Worm (Caenorhabditis elegans) whole organism, L1 larva: ENCODE measurements around the gene M01F1.9.

ENCODE experiments used
- C04F5.9 ChIP-seq: sonication (generic microtip); optimal IDR thresholded peaks from 2 replicates; lab custom pipeline; 2016; ENCODE audit warnings: missing genetic modification characterization, missing compliant biosample characterization
- C16A3.4 ChIP-seq: fragments of 150-350 bp; optimal IDR thresholded peaks from 2 replicates; lab custom pipeline; 2014; ENCODE audit warnings: missing biosample characterization, missing genetic modification characterization
- C34B4.2 ChIP-seq: sonication (generic microtip); optimal IDR thresholded peaks from 2 replicates; lab custom pipeline; 2017; ENCODE audit warnings: mild to moderate bottlenecking, missing genetic modification characterization, missing compliant biosample characterization
- aha-1 ChIP-seq: fragments of 150-350 bp; optimal IDR thresholded peaks from 2 replicates; lab custom pipeline; 2014; ENCODE audit warnings: missing biosample characterization, missing genetic modification characterization
- ama-1 ChIP-seq: fragments of 150-350 bp; optimal IDR thresholded peaks from 2 replicates; lab custom pipeline; 2014
- blmp-1 ChIP-seq: fragments of 150-350 bp; optimal IDR thresholded peaks from 2 replicates; lab custom pipeline; 2014; ENCODE audit warnings: missing biosample characterization, missing genetic modification characterization
- ceh-63 ChIP-seq: fragments of 200-800 bp; sonication (Bioruptor generic); optimal IDR thresholded peaks from 2 replicates; lab custom pipeline; 2018; ENCODE audit warnings: mild to moderate bottlenecking, missing genetic modification characterization, missing compliant biosample characterization
- ceh-82 ChIP-seq, 3 experiments: fragments of 150-350 bp in 1 of 3; sonication (generic microtip) in 2 of 3; optimal IDR thresholded peaks; 2 replicates each; lab custom pipeline; 2014 to 2017; ENCODE audit warnings: missing biosample characterization in 3 of 3, missing genetic modification characterization in 3 of 3
- ceh-88 ChIP-seq: fragments of 200-800 bp; sonication (Bioruptor generic); IDR thresholded peaks from 2 replicates; pipeline ENCODE4 v1.3.6; 2022; ENCODE audit warnings: missing genetic modification characterization, missing compliant biosample characterization
- ceh-90 ChIP-seq: sonication (generic microtip); optimal IDR thresholded peaks from 2 replicates; lab custom pipeline; 2016; ENCODE audit warnings: missing genetic modification characterization, missing compliant biosample characterization
- dsc-1 ChIP-seq: sonication (generic microtip); optimal IDR thresholded peaks from 2 replicates; lab custom pipeline; 2016; ENCODE audit warnings: mild to moderate bottlenecking, missing genetic modification characterization, missing compliant biosample characterization
- efl-1 ChIP-seq, 4 experiments: fragments of 150-350 bp; optimal IDR thresholded peaks in 3 of 4; peaks in 1 of 4; 1 replicate in 1 of 4; 2 replicates in 3 of 4; lab custom pipeline; 2014; ENCODE audit warnings: missing biosample characterization in 2 of 4, missing genetic modification characterization in 2 of 4, missing genetic modification reagents in 2 of 4
- efl-3 ChIP-seq: fragments of 200-800 bp; sonication (Bioruptor generic); optimal IDR thresholded peaks from 2 replicates; lab custom pipeline; 2018; ENCODE audit warnings: mild to moderate bottlenecking, missing genetic modification characterization, missing compliant biosample characterization
- egl-13 ChIP-seq: sonication (generic microtip); optimal IDR thresholded peaks from 2 replicates; lab custom pipeline; 2016; ENCODE audit warnings: missing genotype, missing genetic modification reagents, missing genetic modification characterization, missing compliant biosample characterization
- egl-27 ChIP-seq, 2 experiments: fragments of 150-350 bp in 1 of 2; sonication (generic microtip); optimal IDR thresholded peaks; 3 replicates each; lab custom pipeline; 2017 to 2018; ENCODE audit warnings: missing biosample characterization in 2 of 2, missing genetic modification characterization in 2 of 2, missing genetic modification reagents in 2 of 2
- elt-3 ChIP-seq, 6 experiments: fragments of 150-350 bp in 1 of 6; sonication (generic microtip); optimal IDR thresholded peaks; 2 replicates each; lab custom pipeline; 2017 to 2018; ENCODE audit warnings: missing biosample characterization in 6 of 6, missing genetic modification characterization in 6 of 6, inconsistent platforms in 1 of 6
- fkh-10 ChIP-seq: sonication (generic microtip); optimal IDR thresholded peaks from 2 replicates; lab custom pipeline; 2017; ENCODE audit warnings: missing biosample characterization, missing genetic modification reagents, missing genetic modification characterization
- fkh-4 ChIP-seq: sonication (generic microtip); optimal IDR thresholded peaks from 2 replicates; lab custom pipeline; 2016; ENCODE audit warnings: missing compliant biosample characterization, missing genetic modification characterization, borderline replicate concordance
- fkh-8 ChIP-seq: sonication (generic microtip); optimal IDR thresholded peaks from 2 replicates; lab custom pipeline; 2016; ENCODE audit warnings: mild to moderate bottlenecking, missing genetic modification characterization, missing compliant biosample characterization
- fos-1 ChIP-seq: fragments of 150-350 bp; optimal IDR thresholded peaks from 2 replicates; lab custom pipeline; 2014; ENCODE audit warnings: missing biosample characterization, missing genetic modification characterization
- grh-1 ChIP-seq: fragments of 200-800 bp; sonication (Bioruptor generic); IDR thresholded peaks from 2 replicates; pipeline ENCODE4 v1.3.6; 2022; ENCODE audit warnings: missing genetic modification reagents, missing genetic modification characterization, missing compliant biosample characterization
- hlh-17 ChIP-seq: fragments of 200-800 bp; sonication (Bioruptor generic); optimal IDR thresholded peaks from 2 replicates; lab custom pipeline; 2018; ENCODE audit warnings: missing genetic modification characterization, mild to moderate bottlenecking, missing compliant biosample characterization, moderate library complexity, borderline replicate concordance
- hlh-4 ChIP-seq: sonication (generic microtip); optimal IDR thresholded peaks from 2 replicates; lab custom pipeline; 2016; ENCODE audit warnings: mild to moderate bottlenecking, missing genetic modification characterization, missing compliant biosample characterization
- isw-1 ChIP-seq: fragments of 200-800 bp; sonication (Bioruptor generic); IDR thresholded peaks from 2 replicates; pipeline ENCODE4 v1.3.6; 2022; ENCODE audit warnings: missing genetic modification characterization, missing compliant biosample characterization
- lin-13 ChIP-seq: fragments of 150-350 bp; optimal IDR thresholded peaks from 2 replicates; lab custom pipeline; 2014; ENCODE audit warnings: missing biosample characterization, missing genetic modification reagents, missing genetic modification characterization
- lin-14 ChIP-seq: fragments of 200-800 bp; sonication (Bioruptor generic); optimal IDR thresholded peaks from 2 replicates; lab custom pipeline; 2018; ENCODE audit warnings: mild to moderate bottlenecking, missing genetic modification characterization, moderate library complexity, missing compliant biosample characterization
- lin-15B ChIP-seq: fragments of 150-350 bp; sonication (generic microtip); optimal IDR thresholded peaks from 3 replicates; lab custom pipeline; 2014; ENCODE audit warnings: missing biosample characterization, missing genetic modification characterization
- lin-35 ChIP-seq, 2 experiments: fragments of 150-350 bp; optimal IDR thresholded peaks; 2 replicates each; lab custom pipeline; 2014; ENCODE audit warnings: missing biosample characterization in 2 of 2, missing genetic modification characterization in 2 of 2, missing genetic modification reagents in 2 of 2
- lin-39 ChIP-seq: fragments of 150-350 bp; optimal IDR thresholded peaks from 2 replicates; lab custom pipeline; 2014; ENCODE audit warnings: missing biosample characterization, missing genetic modification reagents, missing genetic modification characterization
- lsy-2 ChIP-seq, 2 experiments: fragments of 150-350 bp; optimal IDR thresholded peaks; 2 replicates each; lab custom pipeline; 2014; ENCODE audit warnings: missing biosample characterization in 2 of 2, missing genetic modification characterization in 2 of 2
- nhr-11 ChIP-seq: fragments of 150-350 bp; optimal IDR thresholded peaks from 2 replicates; lab custom pipeline; 2014; ENCODE audit warnings: missing biosample characterization, missing genetic modification characterization
- nhr-12 ChIP-seq: sonication (generic microtip); optimal IDR thresholded peaks from 2 replicates; lab custom pipeline; 2017; ENCODE audit warnings: missing biosample characterization, missing genetic modification characterization
- nhr-19 ChIP-seq: fragments of 200-800 bp; sonication (Bioruptor generic); conservative IDR thresholded peaks from 2 replicates; pipeline ENCODE4 v1.3.6; 2022; ENCODE audit warnings: missing genetic modification characterization, missing compliant biosample characterization
- nhr-20 ChIP-seq: sonication (generic microtip); optimal IDR thresholded peaks from 2 replicates; lab custom pipeline; 2016; ENCODE audit warnings: mild to moderate bottlenecking, missing genetic modification characterization, missing compliant biosample characterization
- nhr-28 ChIP-seq: fragments of 150-350 bp; optimal IDR thresholded peaks from 2 replicates; lab custom pipeline; 2014; ENCODE audit warnings: missing biosample characterization, missing genetic modification characterization
- nhr-76 ChIP-seq: sonication (generic microtip); optimal IDR thresholded peaks from 2 replicates; lab custom pipeline; 2017; ENCODE audit warnings: missing biosample characterization, missing genetic modification characterization
- nhr-85 ChIP-seq: sonication (generic microtip); peaks from one replicate; lab custom pipeline; 2016; ENCODE audit warnings: missing genetic modification characterization, inconsistent platforms, missing compliant biosample characterization
- nhr-90 ChIP-seq: sonication (generic microtip); optimal IDR thresholded peaks from 2 replicates; lab custom pipeline; 2016; ENCODE audit warnings: mild to moderate bottlenecking, missing genetic modification characterization, missing compliant biosample characterization; ENCODE audit not compliant: poor library complexity
- pag-3 ChIP-seq: sonication (generic microtip); optimal IDR thresholded peaks from 2 replicates; lab custom pipeline; 2017; ENCODE audit warnings: missing genetic modification characterization, mild to moderate bottlenecking, missing compliant biosample characterization, antibody characterized with exemption, borderline replicate concordance; ENCODE audit not compliant: insufficient read depth
- snpc-4 ChIP-seq: fragments of 150-350 bp; optimal IDR thresholded peaks from 2 replicates; lab custom pipeline; 2014; ENCODE audit warnings: missing biosample characterization, missing genetic modification characterization
- snu-23 ChIP-seq: sonication (generic microtip); optimal IDR thresholded peaks from 2 replicates; lab custom pipeline; 2016; ENCODE audit warnings: missing genetic modification characterization, missing compliant biosample characterization
- sox-4 ChIP-seq: sonication (generic microtip); optimal IDR thresholded peaks from 2 replicates; lab custom pipeline; 2016; ENCODE audit warnings: missing genetic modification characterization, missing compliant biosample characterization
- sup-37 ChIP-seq: fragments of 200-800 bp; sonication (Bioruptor generic); optimal IDR thresholded peaks from 2 replicates; lab custom pipeline; 2018; ENCODE audit warnings: mild to moderate bottlenecking, missing genetic modification characterization, missing compliant biosample characterization
- tbx-2 ChIP-seq: sonication (generic microtip); optimal IDR thresholded peaks from 2 replicates; lab custom pipeline; 2016; ENCODE audit warnings: missing genetic modification characterization, missing compliant biosample characterization
- tlp-1 ChIP-seq: fragments of 150-350 bp; optimal IDR thresholded peaks from 2 replicates; lab custom pipeline; 2014; ENCODE audit warnings: missing biosample characterization, missing genetic modification characterization
- unc-130 ChIP-seq: fragments of 150-350 bp; optimal IDR thresholded peaks from 2 replicates; lab custom pipeline; 2017; ENCODE audit warnings: missing biosample characterization, missing genetic modification characterization, inconsistent platforms
- unc-62 ChIP-seq: fragments of 150-350 bp; optimal IDR thresholded peaks from 2 replicates; lab custom pipeline; 2014; ENCODE audit warnings: missing biosample characterization, missing genetic modification reagents, missing genetic modification characterization
- unc-98 ChIP-seq: fragments of 200-800 bp; sonication (Bioruptor generic); IDR thresholded peaks from 2 replicates; pipeline ENCODE4 v1.3.6; 2022; ENCODE audit warnings: missing genetic modification characterization, missing compliant biosample characterization
- vab-15 ChIP-seq: sonication (generic microtip); optimal IDR thresholded peaks from 2 replicates; lab custom pipeline; 2017; ENCODE audit warnings: missing genotype, mild to moderate bottlenecking, missing genetic modification characterization, missing compliant biosample characterization
- xbp-1 ChIP-seq: sonication (generic microtip); optimal IDR thresholded peaks from 2 replicates; lab custom pipeline; 2016; ENCODE audit warnings: missing genetic modification characterization, missing compliant biosample characterization
- zag-1 ChIP-seq: fragments of 150-350 bp; optimal IDR thresholded peaks from 2 replicates; lab custom pipeline; 2014; ENCODE audit warnings: missing biosample characterization, missing genetic modification characterization
- ztf-11 ChIP-seq, 2 experiments: sonication (generic microtip); optimal IDR thresholded peaks; 2 replicates each; lab custom pipeline; 2016 to 2017; ENCODE audit warnings: missing genetic modification characterization in 2 of 2, missing biosample characterization in 1 of 2, missing compliant biosample characterization in 1 of 2
- ztf-4 ChIP-seq: fragments of 150-350 bp; optimal IDR thresholded peaks from 2 replicates; lab custom pipeline; 2014; ENCODE audit warnings: missing biosample characterization, missing genetic modification characterization

Gene M01F1.9

DNA sequence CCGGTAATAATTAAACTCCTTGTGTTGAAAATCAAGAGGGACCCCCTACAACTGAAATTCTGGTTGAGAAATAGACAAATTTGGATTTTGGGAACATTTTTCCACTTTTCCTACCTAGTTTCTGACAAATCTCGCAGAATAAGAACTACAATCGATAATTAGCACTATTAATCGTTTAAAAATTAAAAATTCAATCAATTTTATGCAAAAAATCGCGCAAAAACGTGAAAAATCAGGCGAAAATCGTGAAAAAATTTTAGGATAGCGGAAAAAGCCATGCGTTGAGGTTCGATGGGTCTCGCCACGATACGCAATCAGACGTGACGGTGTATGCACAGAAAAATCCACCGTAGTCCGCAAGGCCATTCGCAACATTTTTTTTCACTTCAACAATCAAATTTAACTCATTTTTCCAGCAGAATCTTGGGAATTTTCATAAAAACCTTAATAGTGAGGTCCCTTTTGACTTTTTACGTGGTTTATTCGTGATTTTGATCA, 6.2 kb upstream of the M01F1.9 start, which contains the start of gene lias-1 (continued):
- TF ChIP-seq nhr-11, result no peak
- TF ChIP-seq lsy-2 (tag; optimal IDR thresholded peaks at IDR 0.05; lab: Kevin White, UChicago), result peak; percentile 97 to 98
- peak; percentile 69 for TF ChIP-seq nhr-20
- TF ChIP-seq ceh-90, result no peak
- no peak for TF ChIP-seq nhr-12 (tag; lab: Kevin White, UChicago)
- TF ChIP-seq fkh-10 (GFP tag; lab: Kevin White, UChicago), result peak; percentile 66
- no peak for TF ChIP-seq sup-37 (GFP tag; lab: Kevin White, UChicago)
- no peak for TF ChIP-seq ztf-11 (tag; optimal IDR thresholded peaks at IDR 0.05; lab: Kevin White, UChicago)
- TF ChIP-seq fkh-8, result peak; percentile 83
- TF ChIP-seq C16A3.4 (tag; lab: Kevin White, UChicago), result peak; percentile 91
- no peak for TF ChIP-seq hlh-17
- peak; percentile 61 for TF ChIP-seq nhr-90
- peak; percentile 86 to 90 for TF ChIP-seq efl-1 (optimal IDR thresholded peaks at IDR 0.05; lab: Kevin White, UChicago)
- TF ChIP-seq efl-1 (GFP tag; optimal IDR thresholded peaks at IDR 0.05 in 1 of 2; lab: Kevin White, UChicago), result peak; percentile 82 to 98
- peak; percentile 43 for TF ChIP-seq egl-13
- peak; percentile 71 for TF ChIP-seq snpc-4 (tag; lab: Kevin White, UChicago)
- TF ChIP-seq ceh-88 (GFP tag; lab: Robert Waterston, UW), result no peak
- TF ChIP-seq tlp-1 (tag; lab: Kevin White, UChicago), result no peak
- peak; percentile 48 for TF ChIP-seq ztf-4 (tag; lab: Kevin White, UChicago)
- peak; percentile 44 for TF ChIP-seq vab-15 (tag; lab: Kevin White, UChicago)
- peak in 3 of 6 experiments; percentile 36 to 83 (median 82) for TF ChIP-seq elt-3 (tag; optimal IDR thresholded peaks at IDR 0.05; lab: Kevin White, UChicago)
- peak; percentile 81 for TF ChIP-seq lin-13
- TF ChIP-seq fkh-4 (tag; lab: Kevin White, UChicago), result no peak
- TF ChIP-seq sox-4 (tag; lab: Kevin White, UChicago), result no peak
- TF ChIP-seq pag-3 (tag; lab: Kevin White, UChicago), result no peak
- TF ChIP-seq unc-130 (tag; lab: Kevin White, UChicago), result peak; percentile 85
- TF ChIP-seq grh-1, result no peak
- peak in 1 of 2 experiments; percentile 39 for TF ChIP-seq egl-27 (tag; optimal IDR thresholded peaks at IDR 0.05; lab: Kevin White, UChicago)
- peak; percentile 58 for TF ChIP-seq C04F5.9 (tag; lab: Kevin White, UChicago)
- no peak for TF ChIP-seq zag-1 (tag; lab: Kevin White, UChicago)
- TF ChIP-seq nhr-76, result no peak
- TF ChIP-seq ceh-63 (GFP tag; lab: Kevin White, UChicago), result no peak
- TF ChIP-seq ama-1 (lab: Kevin White, UChicago), result peak; percentile 50
- peak; percentile 68 for TF ChIP-seq tbx-2 (tag; lab: Kevin White, UChicago)
- no peak for TF ChIP-seq lin-39 (tag; lab: Kevin White, UChicago)
- TF ChIP-seq lin-15B (tag; lab: Kevin White, UChicago), result peak; percentile 81
- peak; percentile 77 for TF ChIP-seq nhr-19
- peak; percentile 70 for TF ChIP-seq fos-1 (tag; lab: Kevin White, UChicago)
- peak; percentile 90 for TF ChIP-seq snu-23 (GFP tag; lab: Kevin White, UChicago)
- no peak for TF ChIP-seq hlh-4 (tag; lab: Kevin White, UChicago)
- TF ChIP-seq xbp-1, result peak; percentile 81
- TF ChIP-seq isw-1 (GFP tag; lab: Robert Waterston, UW), result peak; percentile 82
- no peak for TF ChIP-seq efl-3 (GFP tag; lab: Kevin White, UChicago)
- TF ChIP-seq blmp-1 (tag; lab: Kevin White, UChicago), result peak; percentile 53
- peak; percentile 79 to 95 (median 86) for TF ChIP-seq ceh-82 (tag; optimal IDR thresholded peaks at IDR 0.05; lab: Kevin White, UChicago)
- peak; percentile 78 for TF ChIP-seq lin-14 (GFP tag; lab: Kevin White, UChicago)
- peak; percentile 75 for TF ChIP-seq nhr-85
- TF ChIP-seq dsc-1 (tag; lab: Kevin White, UChicago), result peak; percentile 50
- no peak for TF ChIP-seq aha-1
- peak; percentile 88 to 92 for TF ChIP-seq lin-35 (GFP tag; optimal IDR thresholded peaks at IDR 0.05; lab: Kevin White, UChicago)
- no peak for TF ChIP-seq unc-98 (GFP tag; lab: Robert Waterston, UW)
- no peak for TF ChIP-seq C34B4.2 (tag; lab: Kevin White, UChicago)
- no peak for TF ChIP-seq unc-62 (GFP tag; lab: Kevin White, UChicago)
- no peak for TF ChIP-seq nhr-28
